Fruit fly (Drosophila melanogaster) whole organism, prepupa: ENCODE measurements around the gene CG32369.

Experiments
- CG3032 ChIP-seq: fragments of 200-800 bp; optimal IDR thresholded peaks from 2 replicates; lab custom pipeline; 2019; ENCODE audit warnings: missing biosample characterization, mild to moderate bottlenecking, missing genetic modification characterization, moderate library complexity
- OdsH ChIP-seq: fragments of 200-800 bp; sonication (Bioruptor generic); optimal IDR thresholded peaks from 3 replicates; lab custom pipeline; 2016; ENCODE audit warnings: missing biosample characterization, missing genetic modification characterization
- salr ChIP-seq, 2 experiments: fragments of 200-800 bp; sonication (Bioruptor generic); optimal IDR thresholded peaks; 3 replicates each; lab custom pipeline; 2016 to 2018; ENCODE audit warnings: missing biosample characterization in 2 of 2, missing genetic modification characterization in 2 of 2, mild to moderate bottlenecking in 1 of 2

DNA sequence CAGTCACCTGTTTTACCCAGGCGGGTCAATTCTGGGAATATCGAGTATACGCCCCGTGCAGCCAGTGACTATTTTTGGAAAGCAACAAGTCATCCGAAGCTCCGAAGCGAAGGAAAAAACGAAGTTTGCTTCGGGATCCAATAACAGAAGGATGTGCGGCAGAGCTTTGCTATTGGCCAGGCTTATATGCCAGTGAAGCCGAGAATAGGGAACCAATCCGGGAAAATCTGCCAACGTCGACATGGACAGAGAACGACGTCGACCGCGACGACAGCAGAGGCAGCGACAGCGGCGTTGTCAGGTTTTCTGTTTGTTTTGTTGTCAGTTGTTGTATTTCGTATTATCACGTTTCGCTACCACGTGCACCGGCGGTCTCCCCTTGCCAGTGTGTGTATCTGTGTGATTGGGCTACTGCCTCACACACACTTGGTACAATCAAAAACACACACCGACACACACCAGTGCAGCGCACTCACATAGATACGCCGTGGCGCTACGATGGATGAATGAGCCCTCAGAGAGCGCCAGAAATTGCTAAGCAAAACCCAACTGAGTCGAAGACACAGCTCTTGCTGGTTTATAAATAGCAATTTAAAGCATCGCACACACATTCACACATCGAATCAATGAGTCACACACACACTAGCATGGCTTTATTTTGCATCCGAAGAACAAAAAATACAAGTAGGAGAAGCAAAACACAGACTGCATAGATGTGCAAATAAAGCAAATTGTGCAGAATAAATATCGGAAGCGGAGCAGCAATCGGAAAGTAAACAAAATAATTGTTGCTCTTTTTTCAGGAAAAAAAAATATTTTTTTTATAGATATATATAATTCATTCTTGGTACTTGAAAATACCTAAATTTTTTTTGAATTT is 25.5 kb upstream of the CG32369 start:
- no peak for TF ChIP-seq CG3032 (tag; lab: Kevin White, UChicago)
- TF ChIP-seq OdsH (GFP tag; lab: Kevin White, UChicago) = no peak
- no peak for TF ChIP-seq salr (GFP tag; optimal IDR thresholded peaks at IDR 0.05; lab: Kevin White, UChicago)
